Worm (Caenorhabditis elegans) whole organism, L4/young adult: ENCODE results near the gene C03B1.10.

Experiments used
- dao-5 ChIP-seq: sonication (generic microtip); optimal IDR thresholded peaks from 2 replicates; lab custom pipeline; 2016; ENCODE audit warnings: missing genotype, missing genetic modification characterization, moderate library complexity, missing compliant biosample characterization
- him-1 ChIP-seq: sonication (generic microtip); optimal IDR thresholded peaks from 2 replicates; lab custom pipeline; 2016; ENCODE audit warnings: missing genotype, missing genetic modification reagents, missing genetic modification characterization, missing compliant biosample characterization

DNA sequence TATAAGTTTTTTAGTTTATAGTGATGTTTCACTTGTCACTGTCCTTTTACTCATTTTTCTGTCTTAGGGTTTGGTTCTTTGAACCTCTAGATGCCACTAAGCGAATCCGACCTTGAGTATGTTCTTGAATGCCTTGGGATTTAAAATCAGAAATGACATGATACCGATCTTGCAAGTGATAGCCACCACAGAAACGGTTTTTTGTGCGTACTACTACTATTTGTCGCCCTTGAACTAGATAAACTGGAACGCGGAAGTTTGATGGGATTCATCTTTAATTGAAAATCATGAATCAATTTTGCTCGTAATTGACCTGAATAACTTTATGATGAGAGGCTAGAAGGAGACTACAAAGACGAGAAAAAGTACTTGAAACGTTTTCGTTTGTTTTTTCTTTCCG is 38.9 kb downstream of the C03B1.10 start:
- TF ChIP-seq him-1 (no peak), dao-5 (tag; lab: Kevin White, UChicago) (no peak)
